Worm (Caenorhabditis elegans): ENCODE data around the gene gst-26.
A peak's percentile ranks its signal among the peaks of the same experiment; 100 is the strongest.
"Not testable (repeated sequence)": the region's sequence is repeated elsewhere in the genome, so short reads cannot be mapped to it uniquely, and the experiment has no call there.

Gene gst-26

DNA sequence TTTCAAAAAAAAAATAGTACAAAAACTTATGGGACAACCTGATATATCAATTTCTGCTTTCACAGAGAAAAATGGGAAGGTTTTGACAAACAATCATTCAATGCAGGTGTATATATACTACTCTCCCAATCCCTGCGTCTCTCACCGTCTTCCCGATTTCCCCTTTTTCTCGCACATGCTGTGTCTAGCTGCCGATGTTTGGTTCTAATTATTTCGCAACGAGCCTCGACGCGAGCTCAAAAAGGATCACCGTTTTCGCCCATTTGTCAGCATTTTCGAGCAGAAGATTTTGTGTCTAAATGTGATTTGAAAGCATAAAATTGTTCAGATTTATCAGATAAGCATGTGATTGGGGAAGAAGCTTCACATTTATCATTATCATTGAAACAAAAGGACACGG is 8.8 kb upstream of the gst-26 start (continued):
- TF ChIP-seq unc-39 (tag; optimal IDR thresholded peaks at IDR 0.05) (no peak), lin-1 (GFP tag; IDR thresholded peaks at IDR 0.05) (no peak), nhr-237 (tag; optimal IDR thresholded peaks at IDR 0.05) (no peak), zip-2 (tag; optimal IDR thresholded peaks at IDR 0.05) (no peak), R02D3.7 (tag; optimal IDR thresholded peaks at IDR 0.05) (no peak), nhr-48 (tag; optimal IDR thresholded peaks at IDR 0.05) (no peak), ceh-28 (tag; optimal IDR thresholded peaks at IDR 0.05) (no peak), tra-1 (GFP tag; IDR thresholded peaks at IDR 0.05) (no peak), zip-11 (GFP tag; IDR thresholded peaks at IDR 0.05) (no peak), lsy-2 (tag; optimal IDR thresholded peaks at IDR 0.05) (peak in 1 of 2 experiments; percentile 21), ztf-7 (tag; optimal IDR thresholded peaks at IDR 0.05) (no peak), set-16 (GFP tag; IDR thresholded peaks at IDR 0.05) (no peak), saeg-2 (GFP tag; IDR thresholded peaks at IDR 0.05) (no peak), pha-4 (GFP tag; IDR thresholded peaks at IDR 0.05) (no peak), pha-4 (tag; optimal IDR thresholded peaks at IDR 0.05) (no peak), nhr-41 (GFP tag; IDR thresholded peaks at IDR 0.05) (no peak), nhr-11 (tag; optimal IDR thresholded peaks at IDR 0.05) (peak; percentile 18), spr-1 (tag; optimal IDR thresholded peaks at IDR 0.05) (no peak), egl-43 (GFP tag; IDR thresholded peaks at IDR 0.05) (no peak), duxl-1 (tag; optimal IDR thresholded peaks at IDR 0.05; ENCODE audit: poor library complexity) (no peak), hlh-11 (tag; optimal IDR thresholded peaks at IDR 0.05) (peak; percentile 23), D1046.2 (GFP tag; IDR thresholded peaks at IDR 0.05) (no peak), lim-7 (GFP tag; IDR thresholded peaks at IDR 0.05) (no peak), Y105C5A.15 (GFP tag; IDR thresholded peaks at IDR 0.05) (no peak), ama-1 (optimal IDR thresholded peaks at IDR 0.05) (no peak), daf-16 (GFP tag; optimal IDR thresholded peaks at IDR 0.05) (no peak), daf-16 (tag; optimal IDR thresholded peaks at IDR 0.05) (peak; percentile 35), F49E8.2 (tag; optimal IDR thresholded peaks at IDR 0.05; ENCODE audit: borderline replicate concordance) (no peak), lin-13 (GFP tag; optimal IDR thresholded peaks at IDR 0.05) (no peak), snpc-4 (tag; optimal IDR thresholded peaks at IDR 0.05) (no peak), mdl-1 (tag; optimal IDR thresholded peaks at IDR 0.05) (no peak), daf-12 (tag; optimal IDR thresholded peaks at IDR 0.05) (no peak), nhr-28 (tag; optimal IDR thresholded peaks at IDR 0.05) (peak; percentile 17), ctbp-1 (GFP tag; IDR thresholded peaks at IDR 0.05) (no peak), tag-97 (GFP tag; IDR thresholded peaks at IDR 0.05) (no peak), F44E2.7 (GFP tag; IDR thresholded peaks at IDR 0.05) (no peak), nhr-111 (GFP tag; optimal IDR thresholded peaks at IDR 0.05) (no peak), daf-8 (GFP tag; IDR thresholded peaks at IDR 0.05) (no peak), ceh-82 (tag; optimal IDR thresholded peaks at IDR 0.05) (no peak), unc-130 (GFP tag; optimal IDR thresholded peaks at IDR 0.05) (no peak)

DNA sequence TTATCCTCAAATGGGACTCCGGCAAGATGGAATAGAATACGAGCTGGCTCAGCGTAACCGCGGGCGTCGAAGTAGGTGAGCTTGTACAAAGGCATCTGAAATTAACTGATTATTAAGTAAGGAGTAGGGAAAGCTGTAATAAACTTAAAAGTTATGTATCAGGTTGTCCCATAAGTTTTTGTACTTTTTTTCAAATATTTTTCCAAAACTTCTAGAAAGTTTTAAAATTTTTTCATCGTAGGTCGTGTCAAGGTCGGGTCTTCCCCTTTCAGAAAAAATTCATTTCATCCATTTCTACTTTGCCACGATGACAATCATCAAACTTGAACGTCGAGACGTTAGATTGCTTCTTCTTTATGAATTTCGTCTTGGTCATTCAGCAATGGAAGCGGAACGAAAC is 7.5 kb upstream of the gst-26 start, which contains the start of gene gst-39:
Gene gst-39 (minus strand): TSS at position 101 of the 400 bp plus-strand sequence.
- TF ChIP-seq vab-7 (GFP tag; IDR thresholded peaks at IDR 0.05); fkh-10 (GFP tag; optimal IDR thresholded peaks at IDR 0.05); php-3 (GFP tag; IDR thresholded peaks at IDR 0.05): not testable (repeated sequence)
